Worm (Caenorhabditis elegans): ENCODE results near the gene C28A5.2.

Gene C28A5.2

DNA sequence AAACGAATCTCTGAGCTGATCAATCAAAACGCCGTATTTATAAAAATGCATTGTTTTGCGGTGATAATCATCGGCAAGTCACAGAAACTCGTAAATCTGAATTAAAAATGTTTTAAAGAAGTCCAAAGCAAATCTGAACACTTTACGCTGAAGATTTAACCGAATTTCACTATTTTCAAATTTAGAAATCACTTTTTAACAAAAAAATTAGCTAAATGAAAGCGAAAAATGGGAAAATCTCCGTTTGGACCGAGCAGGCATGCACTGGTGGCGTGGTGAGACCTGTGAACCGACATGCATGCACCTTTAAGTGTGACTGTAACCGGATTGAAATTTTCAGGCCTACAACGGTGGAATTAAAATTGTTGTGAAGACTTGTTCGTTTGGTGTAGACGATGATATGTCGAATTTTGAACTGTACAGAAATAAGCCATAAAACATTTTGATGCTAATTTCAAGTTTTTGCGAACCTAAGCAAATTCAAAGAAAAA, at the start of gene C28A5.2:
Gene C28A5.2 (minus strand): TSS at position 51 of the 491 bp plus-strand sequence.
- TF ChIP-seq unc-62 (GFP tag; optimal IDR thresholded peaks at IDR 0.05) = no peak

ce11 chrIII:4488892-4489409, 49.6 kb upstream of the C28A5.2 start, which contains the start of gene cpg-1:
cpg-1 (plus strand) TSS chrIII:4489359.
- no peak for TF ChIP-seq unc-62 (GFP tag; optimal IDR thresholded peaks at IDR 0.05)

ce11 chrIII:4487271-4487670, 47.9 kb upstream of the C28A5.2 start:
- TF ChIP-seq unc-62 (GFP tag; optimal IDR thresholded peaks at IDR 0.05) = no peak

DNA sequence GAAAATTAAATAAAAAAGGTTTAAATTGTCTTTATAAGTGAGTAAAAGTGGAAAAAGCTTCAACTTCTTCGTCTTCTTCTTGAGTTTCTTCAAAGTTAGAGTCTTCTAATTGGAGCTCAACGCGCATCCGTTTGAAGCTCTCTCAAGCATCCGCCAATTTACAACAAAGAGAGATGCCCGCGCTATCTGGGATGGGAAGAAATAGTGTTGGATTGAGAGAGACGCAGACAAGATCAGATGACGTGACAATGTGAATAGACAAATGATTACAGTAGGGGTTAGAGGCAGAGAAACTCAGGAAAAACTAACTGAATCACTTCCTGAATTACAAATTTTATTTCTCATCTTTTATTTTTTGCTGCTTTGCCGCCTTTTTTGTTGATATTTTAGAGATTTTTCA, 43.6 kb upstream of the C28A5.2 start:
- no peak for TF ChIP-seq unc-62 (GFP tag; optimal IDR thresholded peaks at IDR 0.05)

DNA sequence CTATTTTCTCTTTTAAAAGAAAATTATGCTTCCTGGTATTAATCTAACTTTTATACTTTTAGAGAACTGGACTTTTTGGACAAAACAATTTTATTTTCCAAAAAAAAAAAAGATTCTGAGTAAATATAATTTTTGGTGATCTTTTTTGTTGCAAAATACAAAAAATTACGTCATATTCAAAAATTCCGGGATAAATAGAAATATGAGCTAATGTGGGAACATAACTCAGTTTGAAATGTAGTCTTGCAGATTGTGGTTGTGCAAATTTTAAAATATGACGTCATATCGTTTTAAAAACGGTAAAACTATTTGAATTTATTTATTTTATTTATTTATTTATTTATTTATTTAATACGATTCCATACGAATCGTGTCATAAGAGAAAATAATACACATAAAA, 42.4 kb upstream of the C28A5.2 start:
- TF ChIP-seq unc-62 (GFP tag; optimal IDR thresholded peaks at IDR 0.05) = no peak

- no peak for TF ChIP-seq unc-62 (GFP tag; optimal IDR thresholded peaks at IDR 0.05)
Measured at ce11 chrIII:4477472-4477871, 38.1 kb upstream of the C28A5.2 start, which contains the start of gene ins-17. ins-17 (minus strand) TSS chrIII:4477572.

DNA sequence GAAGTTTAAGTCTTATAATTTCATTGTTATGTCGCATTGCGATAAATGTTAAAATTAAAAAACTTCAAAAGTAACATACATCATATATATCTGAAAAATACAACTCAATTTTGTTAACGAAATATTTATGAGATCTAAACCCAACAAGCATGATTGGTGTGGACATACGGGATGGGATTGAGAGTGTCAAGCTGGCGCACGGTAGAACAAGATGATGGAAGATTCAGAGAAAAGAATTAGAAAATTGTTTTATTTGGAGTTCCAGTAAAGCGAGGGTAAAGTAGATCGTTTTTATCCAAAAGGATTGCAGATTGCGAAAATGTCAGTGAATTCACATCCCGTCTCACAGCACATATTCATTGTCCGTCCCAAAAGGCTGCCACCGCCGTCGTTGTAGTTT, 37.5 kb upstream of the C28A5.2 start:
- TF ChIP-seq unc-62 (GFP tag; optimal IDR thresholded peaks at IDR 0.05) = no peak

ce11 chrIII:4476313-4476712, 37.0 kb upstream of the C28A5.2 start:
- TF ChIP-seq unc-62 (GFP tag; optimal IDR thresholded peaks at IDR 0.05) = no peak

DNA sequence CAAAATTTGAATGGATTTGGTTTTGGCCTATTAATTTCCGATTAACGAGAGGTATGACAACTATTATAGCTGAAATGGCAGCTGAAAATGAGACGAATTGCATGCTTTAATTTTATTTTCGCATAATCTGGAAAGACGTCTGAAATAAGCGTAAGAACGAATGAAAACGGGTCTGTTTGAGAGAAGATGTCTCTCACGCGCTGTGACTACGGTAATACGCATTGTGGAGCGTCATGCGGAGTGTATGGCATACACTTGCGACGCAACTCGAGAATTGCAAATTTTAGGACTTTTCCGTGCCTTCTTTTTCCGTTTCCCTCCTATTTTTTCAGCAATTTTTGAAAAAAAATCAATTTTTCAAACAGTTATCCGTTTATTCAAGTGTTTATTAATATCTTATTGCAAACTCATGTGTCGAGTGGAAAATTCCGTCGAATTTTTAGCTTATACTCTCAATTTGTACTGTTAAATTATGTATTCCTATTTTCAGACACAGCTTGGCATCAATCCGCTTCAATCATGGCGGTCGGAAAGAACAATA, 36.2 kb upstream of the C28A5.2 start, which contains the start of gene rps-1:
Gene rps-1 (plus strand): TSS at position 491 of the 541 bp plus-strand sequence.
- no peak for TF ChIP-seq unc-62 (GFP tag; optimal IDR thresholded peaks at IDR 0.05)

DNA sequence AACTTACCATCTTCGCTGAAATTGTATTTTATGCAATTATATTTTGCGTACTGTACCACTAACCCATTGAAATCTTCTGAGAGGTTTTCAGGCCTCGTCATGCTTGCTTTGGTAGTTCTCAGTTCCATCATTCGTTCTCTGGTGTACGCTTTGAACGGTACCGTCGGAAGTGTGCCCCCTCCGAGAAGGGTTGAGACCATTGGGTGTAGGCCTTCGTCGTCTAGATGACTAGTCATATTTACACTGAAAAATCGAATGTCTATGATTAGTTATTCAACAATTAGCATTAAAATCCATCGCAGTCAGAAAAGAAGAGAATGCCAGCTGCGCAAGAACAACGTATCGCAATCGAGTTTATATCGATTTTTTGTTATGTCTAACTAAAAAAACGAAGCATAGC, 35.6 kb upstream of the C28A5.2 start, which contains the start of gene ifet-1:
Gene ifet-1 (minus strand): TSS at position 243 of the 400 bp plus-strand sequence.
- no peak for TF ChIP-seq unc-62 (GFP tag; optimal IDR thresholded peaks at IDR 0.05)

DNA sequence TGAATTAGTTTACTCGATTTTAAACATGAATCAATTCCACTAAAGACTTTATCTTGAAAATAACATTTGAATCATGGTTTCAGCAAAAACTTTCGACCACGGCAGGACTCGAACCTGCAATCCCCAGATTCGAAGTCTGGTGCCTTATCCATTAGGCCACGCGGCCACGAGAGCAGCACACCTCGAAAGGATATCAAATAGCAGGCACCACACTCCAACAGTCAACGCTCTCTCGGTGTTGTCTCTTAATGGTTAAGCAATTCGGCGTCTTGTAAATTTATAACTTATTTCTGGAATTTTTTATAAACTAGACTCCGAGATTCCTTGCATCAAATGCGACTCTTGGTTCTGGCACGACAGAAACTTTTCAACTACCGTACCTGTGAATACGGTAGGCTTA, 31.4 kb upstream of the C28A5.2 start:
- TF ChIP-seq unc-62 (GFP tag; optimal IDR thresholded peaks at IDR 0.05) = no peak

DNA sequence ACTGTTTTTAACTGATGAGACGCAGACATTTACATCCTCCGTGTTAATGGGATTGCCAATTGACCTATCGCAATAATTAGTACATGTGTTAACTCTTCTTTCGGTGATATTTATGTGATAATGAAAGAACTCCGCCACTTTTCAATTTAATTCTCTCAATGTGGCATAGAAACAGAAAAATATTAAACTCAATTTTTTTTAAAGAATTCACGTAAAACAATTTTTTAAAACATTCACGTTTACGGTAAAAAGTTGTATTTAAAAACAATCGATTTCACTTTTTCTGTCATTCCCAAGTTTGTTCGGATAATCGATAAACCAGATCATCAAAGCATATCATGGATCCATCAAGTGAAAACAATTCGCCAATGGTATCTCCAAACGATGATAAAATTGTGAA, 29.5 kb upstream of the C28A5.2 start, which contains the start of gene mstr-2:
Gene mstr-2 (plus strand): TSS at position 301 of the 400 bp plus-strand sequence.
- no peak for TF ChIP-seq unc-62 (GFP tag; optimal IDR thresholded peaks at IDR 0.05)

DNA sequence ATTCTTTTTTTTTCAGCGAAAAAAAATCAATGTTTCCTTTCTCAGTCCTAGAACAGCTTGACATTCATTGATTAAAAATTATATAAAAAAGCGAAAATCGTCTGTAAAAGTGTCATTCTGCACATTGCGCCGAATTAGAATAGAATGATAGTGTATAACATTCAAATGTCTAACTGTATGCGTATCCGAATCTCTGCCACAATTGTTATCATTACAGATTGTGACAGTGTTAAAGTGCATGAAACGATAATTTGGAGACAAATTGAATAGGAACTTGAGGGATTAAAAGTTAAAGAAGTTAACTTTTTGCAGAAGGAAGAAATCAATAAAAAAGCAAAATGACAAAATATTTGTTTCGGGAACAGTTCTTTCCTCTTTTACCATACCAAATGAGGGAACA, 29.0 kb upstream of the C28A5.2 start:
- TF ChIP-seq unc-62 (GFP tag; optimal IDR thresholded peaks at IDR 0.05) = no peak

ce11 chrIII:4467277-4467676, 27.9 kb upstream of the C28A5.2 start, which contains the start of gene ndg-4:
ndg-4 (minus strand) TSS chrIII:4467377.
- TF ChIP-seq unc-62 (GFP tag; optimal IDR thresholded peaks at IDR 0.05) = no peak

ce11 chrIII:4461337-4461736, 22.0 kb upstream of the C28A5.2 start:
- no peak for TF ChIP-seq unc-62 (GFP tag; optimal IDR thresholded peaks at IDR 0.05)

DNA sequence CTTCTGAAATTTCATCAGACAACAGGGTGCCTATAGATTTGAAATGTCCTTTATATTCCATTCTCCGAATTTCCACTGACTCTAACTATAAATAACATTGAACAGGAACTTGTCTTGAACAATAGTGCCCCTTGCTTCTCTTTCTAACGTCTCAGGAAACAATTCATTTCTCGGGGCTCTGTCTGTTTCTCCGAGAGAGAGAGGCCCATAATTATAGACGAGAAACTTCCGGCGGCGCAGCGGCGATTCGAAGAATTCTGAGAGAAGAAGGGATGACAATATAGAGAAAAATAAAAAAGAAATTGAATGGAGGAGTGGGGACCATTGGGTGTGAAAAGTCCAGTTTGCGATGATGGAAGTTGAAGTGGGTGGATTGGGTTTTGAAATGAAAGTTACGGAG, 20.9 kb upstream of the C28A5.2 start:
- no peak for TF ChIP-seq unc-62 (GFP tag; optimal IDR thresholded peaks at IDR 0.05)

DNA sequence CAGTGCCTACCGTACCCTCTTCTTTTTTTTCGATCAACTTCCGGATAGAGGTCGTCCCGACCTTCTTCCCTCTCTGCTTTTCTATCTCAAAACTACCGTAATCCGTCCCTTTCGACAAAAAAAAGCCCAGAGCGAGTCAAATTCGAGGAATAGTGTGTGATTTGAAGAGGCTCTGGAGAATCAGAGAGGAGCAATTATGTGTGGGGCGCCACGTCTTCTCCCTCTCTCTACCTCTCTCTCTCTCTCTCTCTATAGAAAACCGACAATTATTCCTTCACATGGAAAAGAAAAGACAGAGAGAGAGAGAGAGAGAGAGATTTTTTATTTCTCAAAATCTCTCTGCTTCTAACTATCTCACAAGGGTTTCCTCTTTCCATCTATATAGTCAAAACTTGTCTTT, 17.2 kb upstream of the C28A5.2 start:
- no peak for TF ChIP-seq unc-62 (GFP tag; optimal IDR thresholded peaks at IDR 0.05)

Measured in whole organism, dauer.